Fruit fly (Drosophila melanogaster) ovary, adult (tissue): Measurements from ENCODE around the gene CG11694.

Experiments
- CG17801 ChIP-seq: fragments of 200-800 bp; optimal IDR thresholded peaks from 2 replicates; lab custom pipeline; 2019; ENCODE audit warnings: missing biosample characterization, mild to moderate bottlenecking, missing genetic modification characterization, moderate library complexity; ENCODE audit not compliant: partially characterized antibody

Gene CG11694

dm6 chr3R:8316344-8317105 is 4.6 kb upstream of the CG11694 start, which contains the start of gene Coq2:
Gene Coq2, minus strand, starts transcription at chr3R:8316543.
- TF ChIP-seq CG17801 (GFP tag; lab: Kevin White, UChicago): no peak

- peak; percentile 58 for TF ChIP-seq CG17801 (GFP tag; lab: Kevin White, UChicago)
These were observed 1.1 kb upstream of the CG11694 start, which contains the start of gene CG7483 for dm6 chr3R:8313038-8313437. Gene CG7483, plus strand, starts transcription at chr3R:8313208.

dm6 chr3R:8310678-8311077 is 1.3 kb downstream of the CG11694 start, which contains the start of gene CG11693:
Gene CG11693, minus strand, starts transcription at chr3R:8310778.
- no peak for TF ChIP-seq CG17801 (GFP tag; lab: Kevin White, UChicago)

- no peak for TF ChIP-seq CG17801 (GFP tag; lab: Kevin White, UChicago)
These were observed 3.4 kb downstream of the CG11694 start, which contains the start of gene tex for dm6 chr3R:8308515-8308959. Gene tex, minus strand, starts transcription at chr3R:8308645.

dm6 chr3R:8307283-8307682 is 4.7 kb downstream of the CG11694 start:
- no peak for TF ChIP-seq CG17801 (GFP tag; lab: Kevin White, UChicago)

- no peak for TF ChIP-seq CG17801 (GFP tag; lab: Kevin White, UChicago)
These were observed 5.0 kb downstream of the CG11694 start for dm6 chr3R:8306927-8307261.

- TF ChIP-seq CG17801 (GFP tag; lab: Kevin White, UChicago): no peak
These were observed 5.6 kb downstream of the CG11694 start for dm6 chr3R:8306188-8306926.

- peak; percentile 37 for TF ChIP-seq CG17801 (GFP tag; lab: Kevin White, UChicago)
These were observed 6.8 kb downstream of the CG11694 start, which contains the start of gene Sgt1 for dm6 chr3R:8305110-8305509. Gene Sgt1, minus strand, starts transcription at chr3R:8305274.

- no peak for TF ChIP-seq CG17801 (GFP tag; lab: Kevin White, UChicago)
These were observed 8.1 kb downstream of the CG11694 start, which contains the start of gene nac for dm6 chr3R:8303848-8304247. Gene nac, minus strand, starts transcription at chr3R:8304023.

- no peak for TF ChIP-seq CG17801 (GFP tag; lab: Kevin White, UChicago)
These were observed 10.8 kb downstream of the CG11694 start, which contains the start of the genes CG9626 and mRpL1 for dm6 chr3R:8300928-8301752. Gene CG9626, minus strand, starts transcription at chr3R:8300978. Gene mRpL1, plus strand, starts transcription at chr3R:8301440.

dm6 chr3R:8292034-8292433 is 19.9 kb downstream of the CG11694 start, which contains the start of gene CG31463:
Gene CG31463, plus strand, starts transcription at chr3R:8292335.
- no peak for TF ChIP-seq CG17801 (GFP tag; lab: Kevin White, UChicago)

- TF ChIP-seq CG17801 (GFP tag; lab: Kevin White, UChicago): no peak
These were observed 21.0 kb downstream of the CG11694 start, which contains the start of gene CG31464 for dm6 chr3R:8290940-8291339. Gene CG31464, plus strand, starts transcription at chr3R:8291240.

dm6 chr3R:8290478-8290877 is 21.5 kb downstream of the CG11694 start, which contains the start of gene CG11672:
Gene CG11672, minus strand, starts transcription at chr3R:8290578.
- no peak for TF ChIP-seq CG17801 (GFP tag; lab: Kevin White, UChicago)

- no peak for TF ChIP-seq CG17801 (GFP tag; lab: Kevin White, UChicago)
These were observed 23.1 kb downstream of the CG11694 start for dm6 chr3R:8288790-8289189.
